Fruit fly (Drosophila melanogaster): ENCODE data around the gene csw.

Gene csw

DNA sequence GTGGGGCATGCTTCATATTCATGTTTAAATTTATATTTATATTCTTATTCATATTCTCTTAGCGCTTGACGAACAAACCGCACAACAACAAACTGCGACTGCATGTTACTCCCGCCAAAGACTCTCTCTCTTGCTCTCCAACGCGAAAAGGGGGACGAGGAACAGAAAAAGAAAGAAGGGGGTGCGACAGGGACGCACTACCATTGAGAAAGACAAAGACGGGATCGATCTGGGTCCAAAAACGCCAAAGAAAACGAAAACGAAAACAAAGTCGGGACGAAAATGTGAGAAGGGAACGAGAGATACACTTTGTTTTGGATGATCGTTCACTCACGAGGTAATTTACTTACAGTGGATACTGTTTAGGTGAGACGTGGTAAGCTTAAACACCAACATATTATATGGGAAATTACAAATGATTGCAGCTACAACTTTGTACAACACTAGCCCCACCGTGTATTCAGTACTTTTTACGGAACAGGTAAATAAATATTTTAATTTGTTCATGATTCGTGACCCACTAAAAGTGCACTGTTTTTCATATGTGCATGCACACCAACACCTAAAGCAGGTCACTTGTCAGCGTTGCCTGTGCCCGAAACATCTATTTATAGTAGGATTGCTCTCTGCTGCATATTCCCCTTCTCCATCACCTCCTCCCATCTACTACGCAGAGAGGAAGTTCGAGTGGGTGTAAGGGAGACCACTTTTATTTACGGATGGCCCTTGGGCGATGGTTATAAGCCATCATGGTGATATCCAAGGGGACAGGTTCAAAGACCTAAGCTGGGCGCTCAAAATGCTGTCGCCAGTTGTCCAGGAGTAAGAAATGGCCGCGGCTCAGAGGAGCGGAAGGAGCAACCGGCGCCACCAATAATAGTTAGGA is 27.9 kb downstream of the csw start (continued):
- no peak for TF ChIP-seq pfk (GFP tag; optimal IDR thresholded peaks at IDR 0.05)
- no peak for TF ChIP-seq Sox102F (GFP tag; optimal IDR thresholded peaks at IDR 0.05)
- no peak for TF ChIP-seq Poxn (GFP tag; IDR thresholded peaks at IDR 0.05)
- TF ChIP-seq CG12744 (GFP tag; optimal IDR thresholded peaks at IDR 0.05) = no peak
- TF ChIP-seq CG12071 (GFP tag; optimal IDR thresholded peaks at IDR 0.05) = no peak
- peak; percentile 17 for TF ChIP-seq Hsf (GFP tag; optimal IDR thresholded peaks at IDR 0.05)
- TF ChIP-seq CG8359 (GFP tag; optimal IDR thresholded peaks at IDR 0.05; ENCODE audit: borderline replicate concordance) = peak; percentile 16
- TF ChIP-seq gem (tag; optimal IDR thresholded peaks at IDR 0.05) = peak; percentile 63
- no peak for TF ChIP-seq otp (GFP tag; IDR thresholded peaks at IDR 0.05)
- TF ChIP-seq CG3407 (GFP tag; optimal IDR thresholded peaks at IDR 0.05) = peak; percentile 3
- peak; percentile 72 for TF ChIP-seq CG1832 (GFP tag; optimal IDR thresholded peaks at IDR 0.05)
- no peak for TF ChIP-seq bowl (GFP tag; IDR thresholded peaks at IDR 0.05)
- TF ChIP-seq PHDP (tag; optimal IDR thresholded peaks at IDR 0.05) = peak; percentile 45
- TF ChIP-seq CG2199 (GFP tag; IDR thresholded peaks at IDR 0.05) = no peak
- no peak for TF ChIP-seq Atf3 (GFP tag; optimal IDR thresholded peaks at IDR 0.05)
- no peak for TF ChIP-seq Dll (GFP tag; IDR thresholded peaks at IDR 0.05; ENCODE audit: partially characterized antibody)
- peak; percentile 42 for TF ChIP-seq fd96Cb (tag; optimal IDR thresholded peaks at IDR 0.05)
- no peak for TF ChIP-seq CG11093 (GFP tag; IDR thresholded peaks at IDR 0.05)
- TF ChIP-seq H15 (GFP tag; IDR thresholded peaks at IDR 0.05) = no peak
- TF ChIP-seq rib (GFP tag; IDR thresholded peaks at IDR 0.05) = no peak
- no peak for TF ChIP-seq CG8281 (tag; optimal IDR thresholded peaks at IDR 0.05)
- TF ChIP-seq unc-4 (GFP tag; IDR thresholded peaks at IDR 0.05; ENCODE audit: partially characterized antibody) = no peak
- TF ChIP-seq CG5180 (GFP tag; optimal IDR thresholded peaks at IDR 0.05) = no peak
- no peak for TF ChIP-seq sima (GFP tag; optimal IDR thresholded peaks at IDR 0.05)
- TF ChIP-seq CG18011 (GFP tag; optimal IDR thresholded peaks at IDR 0.05) = no peak
- TF ChIP-seq CG6854 (GFP tag; optimal IDR thresholded peaks at IDR 0.05) = no peak
- peak; percentile 75 for TF ChIP-seq Blimp-1 (GFP tag; optimal IDR thresholded peaks at IDR 0.05)
- no peak for TF ChIP-seq CG11247 (GFP tag; IDR thresholded peaks at IDR 0.05)
- no peak for TF ChIP-seq CG8290 (GFP tag; optimal IDR thresholded peaks at IDR 0.05)
- peak in 1 of 2 experiments; percentile 7 for TF ChIP-seq CG8290 (tag; optimal IDR thresholded peaks at IDR 0.05)
- TF ChIP-seq dpn (GFP tag; optimal IDR thresholded peaks at IDR 0.05) = peak in 1 of 2 experiments; percentile 48
- no peak for TF ChIP-seq eyg (GFP tag; optimal IDR thresholded peaks at IDR 0.05)
- TF ChIP-seq ftz-f1 (GFP tag; optimal IDR thresholded peaks at IDR 0.05) = no peak
- TF ChIP-seq en (GFP tag; optimal IDR thresholded peaks at IDR 0.05) = no peak
- no peak for TF ChIP-seq tap (tag; optimal IDR thresholded peaks at IDR 0.05)
- no peak for TF ChIP-seq Fer2 (tag; optimal IDR thresholded peaks at IDR 0.05)
- no peak for TF ChIP-seq jigr1 (GFP tag; IDR thresholded peaks at IDR 0.05)
- no peak for TF ChIP-seq ara (GFP tag; IDR thresholded peaks at IDR 0.05)
- TF ChIP-seq Hey (tag; optimal IDR thresholded peaks at IDR 0.05) = no peak
- TF ChIP-seq salm (tag; optimal IDR thresholded peaks at IDR 0.05) = no peak
- TF ChIP-seq GATAe (GFP tag; conservative IDR thresholded peaks at IDR 0.05) = no peak
- TF ChIP-seq trh (GFP tag; optimal IDR thresholded peaks at IDR 0.05) = no peak
- no peak for TF ChIP-seq CG17568 (GFP tag; optimal IDR thresholded peaks at IDR 0.05)
- TF ChIP-seq CG7786 (GFP tag; optimal IDR thresholded peaks at IDR 0.05) = no peak
- TF ChIP-seq CG1233 (GFP tag; optimal IDR thresholded peaks at IDR 0.05) = peak; percentile 26
- TF ChIP-seq CG33213 (GFP tag; optimal IDR thresholded peaks at IDR 0.05) = no peak
- no peak for TF ChIP-seq sob (GFP tag; IDR thresholded peaks at IDR 0.05)
- no peak for TF ChIP-seq CG6683 (GFP tag; optimal IDR thresholded peaks at IDR 0.05)
- TF ChIP-seq gcm2 (GFP tag; optimal IDR thresholded peaks at IDR 0.05) = no peak
- peak; percentile 58 for TF ChIP-seq CG2712 (tag; optimal IDR thresholded peaks at IDR 0.05)

Measured in whole organism, embryonic.